Worm (Caenorhabditis elegans) whole organism, late embryonic: ENCODE measurements around the gene B0336.7.

Experiments
- F13H6.1 ChIP-seq: sonication (generic microtip); optimal IDR thresholded peaks from 2 replicates; lab custom pipeline; 2016; ENCODE audit warnings: missing genetic modification characterization, missing compliant biosample characterization
- ahr-1 ChIP-seq: sonication (generic microtip); optimal IDR thresholded peaks from 2 replicates; lab custom pipeline; 2016; ENCODE audit warnings: missing genetic modification characterization, missing compliant biosample characterization
- ama-1 ChIP-seq: fragments of 150-350 bp; optimal IDR thresholded peaks from 2 replicates; lab custom pipeline; 2014
- ceh-18 ChIP-seq: sonication (generic microtip); optimal IDR thresholded peaks from 2 replicates; lab custom pipeline; 2016; ENCODE audit warnings: missing genetic modification characterization, missing compliant biosample characterization
- ceh-2 ChIP-seq: sonication (generic microtip); optimal IDR thresholded peaks from 2 replicates; lab custom pipeline; 2016; ENCODE audit warnings: missing genotype, missing genetic modification characterization, missing compliant biosample characterization
- ceh-24 ChIP-seq: sonication (generic microtip); optimal IDR thresholded peaks from 2 replicates; lab custom pipeline; 2016; ENCODE audit warnings: mild to moderate bottlenecking, missing genetic modification characterization, missing compliant biosample characterization
- ceh-30 ChIP-seq: fragments of 150-350 bp; optimal IDR thresholded peaks from 2 replicates; lab custom pipeline; 2014; ENCODE audit warnings: missing biosample characterization, missing genetic modification characterization
- ceh-6 ChIP-seq: fragments of 200-800 bp; sonication (Bioruptor generic); optimal IDR thresholded peaks from 2 replicates; lab custom pipeline; 2018; ENCODE audit warnings: mild to moderate bottlenecking, missing genetic modification characterization, missing compliant biosample characterization
- elt-2 ChIP-seq: sonication (generic microtip); optimal IDR thresholded peaks from 2 replicates; lab custom pipeline; 2016; ENCODE audit warnings: missing genetic modification reagents, missing genetic modification characterization, missing compliant biosample characterization
- ets-4 ChIP-seq: sonication (generic microtip); optimal IDR thresholded peaks from 2 replicates; lab custom pipeline; 2016; ENCODE audit warnings: missing genetic modification characterization, missing compliant biosample characterization
- eyg-1 ChIP-seq: sonication (generic microtip); optimal IDR thresholded peaks from 2 replicates; lab custom pipeline; 2016; ENCODE audit warnings: missing genotype, missing genetic modification characterization, missing compliant biosample characterization
- fax-1 ChIP-seq: sonication (generic microtip); optimal IDR thresholded peaks from 2 replicates; lab custom pipeline; 2016; ENCODE audit warnings: missing genotype, missing genetic modification characterization, missing compliant biosample characterization
- fkh-10 ChIP-seq: fragments of 150-350 bp; optimal IDR thresholded peaks from 2 replicates; lab custom pipeline; 2014; ENCODE audit warnings: missing biosample characterization, missing genetic modification reagents, missing genetic modification characterization
- gmeb-2 ChIP-seq: sonication (generic microtip); optimal IDR thresholded peaks from 2 replicates; lab custom pipeline; 2016; ENCODE audit warnings: missing genetic modification characterization, inconsistent platforms, missing compliant biosample characterization
- hlh-30 ChIP-seq: sonication (generic microtip); optimal IDR thresholded peaks from 2 replicates; lab custom pipeline; 2017; ENCODE audit warnings: antibody characterized with exemption, missing genetic modification characterization, missing compliant biosample characterization; ENCODE audit not compliant: insufficient read depth
- hlh-6 ChIP-seq: sonication (generic microtip); optimal IDR thresholded peaks from 2 replicates; lab custom pipeline; 2016; ENCODE audit warnings: missing genotype, missing genetic modification characterization, missing compliant biosample characterization
- madf-2 ChIP-seq: sonication (generic microtip); optimal IDR thresholded peaks from 2 replicates; lab custom pipeline; 2017; ENCODE audit warnings: missing genetic modification characterization, missing compliant biosample characterization
- mec-3 ChIP-seq: sonication (generic microtip); optimal IDR thresholded peaks from 2 replicates; lab custom pipeline; 2016; ENCODE audit warnings: borderline replicate concordance, missing genetic modification characterization, missing compliant biosample characterization
- odd-2 ChIP-seq: sonication (generic microtip); optimal IDR thresholded peaks from 2 replicates; lab custom pipeline; 2017; ENCODE audit warnings: antibody characterized with exemption, mild to moderate bottlenecking, missing genetic modification characterization, missing compliant biosample characterization
- pag-3 ChIP-seq: sonication (generic microtip); optimal IDR thresholded peaks from 2 replicates; lab custom pipeline; 2016; ENCODE audit warnings: missing compliant biosample characterization, missing genetic modification characterization, borderline replicate concordance
- pax-1 ChIP-seq: fragments of 150-350 bp; optimal IDR thresholded peaks from 2 replicates; lab custom pipeline; 2014; ENCODE audit warnings: missing biosample characterization, missing genetic modification characterization
- pha-2 ChIP-seq: sonication (generic microtip); optimal IDR thresholded peaks from 2 replicates; lab custom pipeline; 2017; ENCODE audit warnings: mild to moderate bottlenecking, missing genetic modification characterization, missing compliant biosample characterization
- pha-4 ChIP-seq: fragments of 150-350 bp; optimal IDR thresholded peaks from 2 replicates; lab custom pipeline; 2018; ENCODE audit warnings: missing biosample characterization, missing genetic modification reagents, missing genetic modification characterization
- pros-1 ChIP-seq: fragments of 150-350 bp; optimal IDR thresholded peaks from 2 replicates; lab custom pipeline; 2014; ENCODE audit warnings: missing biosample characterization, missing genetic modification reagents, missing genetic modification characterization
- rnt-1 ChIP-seq: sonication (generic microtip); optimal IDR thresholded peaks from 2 replicates; lab custom pipeline; 2016; ENCODE audit warnings: missing genetic modification characterization, missing compliant biosample characterization
- sdc-2 ChIP-seq: sonication (generic microtip); optimal IDR thresholded peaks from 2 replicates; lab custom pipeline; 2016; ENCODE audit warnings: missing genotype, missing genetic modification characterization, missing compliant biosample characterization
- sox-4 ChIP-seq: sonication (generic microtip); optimal IDR thresholded peaks from 2 replicates; lab custom pipeline; 2017; ENCODE audit warnings: mild to moderate bottlenecking, missing genetic modification characterization, inconsistent platforms, missing compliant biosample characterization
- tbx-7 ChIP-seq: sonication (generic microtip); optimal IDR thresholded peaks from 2 replicates; lab custom pipeline; 2016; ENCODE audit warnings: missing genotype, missing genetic modification characterization, missing compliant biosample characterization
- ttx-3 ChIP-seq: sonication (generic microtip); optimal IDR thresholded peaks from 2 replicates; lab custom pipeline; 2016; ENCODE audit warnings: missing genetic modification reagents, missing genetic modification characterization, missing compliant biosample characterization
- unc-55 ChIP-seq: sonication (generic microtip); optimal IDR thresholded peaks from 2 replicates; lab custom pipeline; 2017; ENCODE audit warnings: missing biosample characterization, missing genetic modification reagents, missing genetic modification characterization

B0336.7 gene

DNA sequence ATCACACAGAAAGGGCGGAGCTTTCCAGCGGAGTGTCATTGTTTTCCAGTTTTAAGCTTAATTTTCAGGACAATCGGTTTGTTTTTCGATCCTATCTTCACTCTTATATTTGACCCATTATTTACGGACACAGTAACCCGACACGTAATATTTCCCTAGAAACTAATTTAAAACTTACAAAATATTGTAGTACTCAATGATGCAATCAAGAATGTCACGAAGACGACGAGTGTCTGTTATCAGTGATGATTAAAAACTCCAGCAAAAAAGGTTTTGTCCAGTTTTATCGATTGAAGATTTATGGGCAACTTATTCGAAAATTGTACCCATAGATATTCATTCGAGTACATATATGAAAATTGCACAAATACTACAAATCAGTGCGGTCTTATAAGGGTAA is 35.8 kb upstream of the B0336.7 start, which contains the start of gene B0244.17:
Gene B0244.17, plus strand, starts transcription at position 301 of the 400 bp plus-strand sequence.
- TF ChIP-seq elt-2 (tag; lab: Kevin White, UChicago) (peak; percentile 30), ceh-24 (no peak)
- TF ChIP-seq, all 69 proteins: peak for 1

DNA sequence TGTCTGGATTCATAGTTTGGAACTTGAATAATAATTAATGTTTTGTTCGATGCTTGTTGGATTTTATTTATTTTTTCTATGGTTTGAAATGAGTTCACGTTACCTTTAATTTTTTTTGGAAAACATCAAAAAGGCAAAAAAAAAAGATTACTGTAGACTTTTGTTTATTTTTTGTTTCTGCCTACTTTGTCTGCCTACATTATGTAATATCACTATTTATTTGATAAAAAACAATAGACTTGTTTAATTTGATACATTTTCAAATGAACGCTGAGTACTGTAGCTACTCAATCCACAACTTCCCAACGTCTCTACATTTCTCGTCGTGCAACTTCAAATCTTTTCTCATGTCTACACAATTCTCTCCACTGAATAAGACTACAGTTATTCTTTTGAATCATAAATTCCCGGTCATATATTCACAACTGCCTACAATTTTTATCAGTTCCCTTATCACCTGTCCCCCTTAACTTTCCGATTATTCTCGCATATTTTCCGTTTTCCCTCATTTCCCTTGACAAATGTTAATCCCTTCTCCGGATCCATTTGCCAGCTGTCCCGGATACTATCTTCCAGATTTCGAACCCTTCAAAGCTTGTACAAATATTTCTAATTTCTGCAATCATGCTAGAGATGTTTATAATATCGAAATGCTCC is 33.9 kb upstream of the B0336.7 start, which contains the start of the genes B0244.9 and B0244.7:
Gene B0244.9, minus strand, starts transcription at position 51 of the 657 bp plus-strand sequence.
Gene B0244.7, plus strand, starts transcription at position 522 of the 657 bp plus-strand sequence.
- TF ChIP-seq pha-4 (tag; lab: Kevin White, UChicago) (no peak), elt-2 (tag; lab: Kevin White, UChicago) (peak; percentile 65)

- TF ChIP-seq unc-55 (GFP tag; lab: Kevin White, UChicago), result no peak
- no peak for TF ChIP-seq hlh-6 (tag; lab: Kevin White, UChicago)
- TF ChIP-seq fkh-10 (GFP tag; lab: Kevin White, UChicago), result no peak
- TF ChIP-seq mec-3 (tag; lab: Kevin White, UChicago), result no peak
- TF ChIP-seq pha-2 (tag; lab: Kevin White, UChicago), result no peak
- TF ChIP-seq pax-1 (tag; lab: Kevin White, UChicago), result no peak
- no peak for TF ChIP-seq rnt-1 (tag; lab: Kevin White, UChicago)
- no peak for TF ChIP-seq ceh-30 (tag; lab: Kevin White, UChicago)
- no peak for TF ChIP-seq ets-4 (tag; lab: Kevin White, UChicago)
- no peak for TF ChIP-seq tbx-7 (tag; lab: Kevin White, UChicago)
- no peak for TF ChIP-seq fax-1 (tag; lab: Kevin White, UChicago)
- TF ChIP-seq, all 69 proteins: peak for 0
Observed at ce11 chrIII:5730041-5730440, 32.9 kb upstream of the B0336.7 start.

- no peak for TF ChIP-seq hlh-30 (tag; lab: Kevin White, UChicago)
Observed at ce11 chrIII:5729367-5729766, 32.2 kb upstream of the B0336.7 start.

DNA sequence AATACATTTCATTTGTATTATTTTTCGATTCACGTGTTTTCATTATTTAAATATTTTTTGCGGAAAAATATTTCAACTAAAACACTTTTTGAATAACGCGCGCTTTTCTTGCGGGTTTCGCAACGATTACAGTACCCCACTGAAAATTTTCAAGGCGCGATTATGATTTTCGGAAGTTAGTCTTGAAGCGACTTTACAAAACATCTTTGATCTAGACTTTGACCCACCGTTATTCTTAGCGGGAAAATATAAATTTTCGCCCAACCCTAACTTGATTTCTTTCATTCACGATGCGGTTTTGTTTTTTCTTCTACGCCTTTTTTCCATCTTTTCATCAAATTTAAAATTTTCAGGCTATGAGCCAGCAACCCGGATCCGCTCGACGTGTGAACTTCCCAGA is 30.7 kb upstream of the B0336.7 start, which contains the start of gene egg-1:
Gene egg-1, plus strand, starts transcription at position 354 of the 400 bp plus-strand sequence.
- TF ChIP-seq gmeb-2 (tag; lab: Kevin White, UChicago), result no peak
- no peak for TF ChIP-seq hlh-30 (tag; lab: Kevin White, UChicago)
- no peak for TF ChIP-seq ttx-3 (tag; lab: Kevin White, UChicago)
- TF ChIP-seq rnt-1 (tag; lab: Kevin White, UChicago), result no peak
- no peak for TF ChIP-seq odd-2 (tag; lab: Kevin White, UChicago)
- TF ChIP-seq pros-1 (tag; lab: Kevin White, UChicago), result no peak
- TF ChIP-seq ceh-2 (tag; lab: Kevin White, UChicago), result no peak
- TF ChIP-seq mec-3 (tag; lab: Kevin White, UChicago), result no peak
- no peak for TF ChIP-seq ama-1 (lab: Kevin White, UChicago)

- TF ChIP-seq hlh-6 (tag; lab: Kevin White, UChicago), result no peak
- TF ChIP-seq pha-4 (tag; lab: Kevin White, UChicago), result no peak
- TF ChIP-seq ceh-6, result no peak
- TF ChIP-seq ceh-18 (tag; lab: Kevin White, UChicago), result no peak
- no peak for TF ChIP-seq ttx-3 (tag; lab: Kevin White, UChicago)
- no peak for TF ChIP-seq fax-1 (tag; lab: Kevin White, UChicago)
- no peak for TF ChIP-seq ahr-1 (tag; lab: Kevin White, UChicago)
- TF ChIP-seq madf-2, result no peak
- TF ChIP-seq pag-3 (tag; lab: Kevin White, UChicago), result no peak
- TF ChIP-seq ama-1 (lab: Kevin White, UChicago), result no peak
- TF ChIP-seq sdc-2 (tag; lab: Kevin White, UChicago), result no peak
- TF ChIP-seq pax-1 (tag; lab: Kevin White, UChicago), result no peak
- TF ChIP-seq eyg-1 (tag; lab: Kevin White, UChicago), result no peak
- no peak for TF ChIP-seq sox-4 (tag; lab: Kevin White, UChicago)
- no peak for TF ChIP-seq F13H6.1 (tag; lab: Kevin White, UChicago)
Observed at ce11 chrIII:5722550-5722949, 25.4 kb upstream of the B0336.7 start, which contains the start of gene wrm-1. Gene wrm-1, plus strand, starts transcription at chrIII:5722850.
